Fruit fly (Drosophila melanogaster) Kc167 (cell line): ENCODE measurements around the gene AsnRS.

ENCODE experiments used
- Sin3A ChIP-seq: fragments of >200 bp; optimal IDR thresholded peaks from 2 replicates; lab custom pipeline; 2018; ENCODE audit warnings: missing external identifiers
- h ChIP-seq: fragments of >200 bp; optimal IDR thresholded peaks from 3 replicates; lab custom pipeline; 2018; ENCODE audit warnings: missing external identifiers
- psq ChIP-seq: fragments of >200 bp; optimal IDR thresholded peaks from 2 replicates; lab custom pipeline; 2017; ENCODE audit warnings: missing external identifiers
- ttk ChIP-seq: sonication (Bioruptor generic); optimal IDR thresholded peaks from 2 replicates; lab custom pipeline; 2017; ENCODE audit warnings: missing external identifiers

DNA sequence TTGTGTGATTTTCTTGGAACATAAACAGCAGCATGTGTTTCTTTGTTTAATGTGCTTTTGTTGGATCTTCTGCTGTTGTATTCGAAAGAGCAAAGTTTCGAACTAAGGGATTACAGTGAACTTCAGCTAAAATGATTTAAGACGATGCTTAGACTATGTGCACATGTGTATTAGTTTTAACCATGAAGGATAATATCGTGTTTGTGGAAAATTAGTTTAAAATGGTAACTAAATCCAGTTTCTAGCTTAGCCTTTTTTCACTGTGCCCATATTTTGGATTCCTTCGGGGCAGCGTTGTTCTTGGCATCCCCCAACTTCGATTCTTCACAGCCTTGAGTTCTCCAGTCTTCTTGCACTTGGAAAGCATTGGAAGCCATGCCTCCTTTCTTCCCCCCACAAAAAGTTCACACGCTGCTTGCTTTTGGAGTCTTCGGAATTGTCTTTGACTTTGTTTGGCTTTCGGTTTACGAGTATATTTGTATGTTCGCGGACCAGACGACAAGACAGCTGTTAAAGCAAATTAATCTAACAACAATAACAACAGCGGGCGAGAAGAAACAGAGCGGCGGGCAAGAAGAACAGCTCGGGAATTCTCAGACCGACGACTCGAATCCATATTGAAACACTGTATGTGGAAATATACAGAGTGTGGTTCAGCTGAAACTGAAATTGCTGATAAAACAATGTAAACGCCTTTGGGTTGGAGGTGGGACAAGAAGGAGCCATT lies 8.7 kb upstream of the AsnRS start:
- TF ChIP-seq h (lab: Kevin White, UChicago): no peak
- TF ChIP-seq ttk (lab: Kevin White, UChicago): no peak
- no peak for TF ChIP-seq psq (lab: Kevin White, UChicago)
- no peak for TF ChIP-seq Sin3A (lab: Kevin White, UChicago)
